Fruit fly (Drosophila melanogaster): ENCODE measurements around the gene yip2.

DNA sequence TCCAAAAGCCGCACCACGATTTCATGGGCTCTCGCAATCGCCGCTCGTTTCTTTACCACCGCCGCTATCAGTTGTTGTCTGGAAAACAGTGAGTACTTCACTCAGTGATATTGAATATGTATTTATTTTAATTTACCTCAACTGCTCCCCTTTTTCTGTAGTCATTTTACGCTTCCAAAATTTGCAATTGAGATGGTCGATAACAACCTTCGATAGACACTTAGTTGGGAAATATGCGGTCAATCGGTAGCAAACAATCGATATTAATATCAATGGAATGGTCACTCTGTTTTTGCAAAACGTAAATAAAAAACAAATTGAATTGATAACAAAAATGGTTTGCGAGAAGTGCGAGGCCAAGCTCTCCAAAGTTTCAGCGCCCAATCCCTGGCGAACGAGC lies 24.5 kb upstream of the yip2 start, which contains the start of the genes CG34183 and CG4537:
- TF ChIP-seq Blimp-1 (GFP tag; optimal IDR thresholded peaks at IDR 0.05) (no peak), CG6808 (GFP tag; optimal IDR thresholded peaks at IDR 0.05) (no peak), CG11762 (GFP tag; optimal IDR thresholded peaks at IDR 0.05; ENCODE audit: insufficient read depth) (no peak), cyc (GFP tag; optimal IDR thresholded peaks at IDR 0.05) (no peak), CG8632 (GFP tag; optimal IDR thresholded peaks at IDR 0.05) (no peak), Hr39 (GFP tag; optimal IDR thresholded peaks at IDR 0.05) (no peak), Sox102F (GFP tag; optimal IDR thresholded peaks at IDR 0.05) (no peak), CG3919 (GFP tag; optimal IDR thresholded peaks at IDR 0.05) (no peak), Eip75B (GFP tag; optimal IDR thresholded peaks at IDR 0.05) (no peak), CG6854 (GFP tag; optimal IDR thresholded peaks at IDR 0.05) (no peak), Gug (GFP tag; IDR thresholded peaks at IDR 0.05) (no peak), CG6792 (GFP tag; optimal IDR thresholded peaks at IDR 0.05) (no peak)

All from whole organism, prepupa.